Fruit fly (Drosophila melanogaster) whole organism, adult: ENCODE data around the gene CG15040.

Experiments used
- CG11617 ChIP-seq: fragments of 200-800 bp; sonication (Bioruptor generic); optimal IDR thresholded peaks from 2 replicates; lab custom pipeline; 2017; ENCODE audit warnings: mild to moderate bottlenecking, missing biosample characterization, missing genetic modification reagents, missing genetic modification characterization
- CG12768 ChIP-seq: fragments of 200-800 bp; sonication (Bioruptor generic); optimal IDR thresholded peaks from 2 replicates; lab custom pipeline; 2017; ENCODE audit warnings: missing biosample characterization, missing genetic modification characterization, mild to moderate bottlenecking, moderate library complexity, missing genetic modification reagents
- CG14711 ChIP-seq: fragments of 200-800 bp; sonication (Bioruptor generic); optimal IDR thresholded peaks from 2 replicates; lab custom pipeline; 2018; ENCODE audit warnings: missing biosample characterization, mild to moderate bottlenecking, missing genetic modification characterization, moderate library complexity
- CG1620 ChIP-seq: fragments of 200-800 bp; sonication (Bioruptor generic); optimal IDR thresholded peaks from 2 replicates; lab custom pipeline; 2016; ENCODE audit warnings: missing biosample characterization, missing genetic modification characterization
- CG33017 ChIP-seq: fragments of 200-800 bp; sonication (Bioruptor generic); optimal IDR thresholded peaks from 2 replicates; lab custom pipeline; 2018; ENCODE audit warnings: missing biosample characterization, mild to moderate bottlenecking, missing genetic modification characterization, moderate library complexity
- CG5204 ChIP-seq: fragments of 200-800 bp; sonication (Bioruptor generic); optimal IDR thresholded peaks from 2 replicates; lab custom pipeline; 2016; ENCODE audit warnings: missing biosample characterization, missing genetic modification characterization
- CG7045 ChIP-seq: fragments of 200-800 bp; sonication (Bioruptor generic); optimal IDR thresholded peaks from 2 replicates; lab custom pipeline; 2017; ENCODE audit warnings: missing biosample characterization, mild to moderate bottlenecking, missing genetic modification characterization
- CG7101 ChIP-seq: fragments of 200-800 bp; sonication (Bioruptor generic); optimal IDR thresholded peaks from 2 replicates; lab custom pipeline; 2018; ENCODE audit warnings: missing biosample characterization, mild to moderate bottlenecking, missing genetic modification characterization, moderate library complexity
- Clk ChIP-seq: fragments of 200-800 bp; sonication (Bioruptor generic); optimal IDR thresholded peaks from 2 replicates; lab custom pipeline; 2017; ENCODE audit warnings: missing biosample characterization, missing genetic modification characterization
- Crg-1 ChIP-seq: fragments of 200-800 bp; sonication (Bioruptor generic); optimal IDR thresholded peaks from 2 replicates; lab custom pipeline; 2016; ENCODE audit warnings: missing biosample characterization, missing genetic modification characterization
- Hr96 ChIP-seq: fragments of 200-800 bp; sonication (Bioruptor generic); optimal IDR thresholded peaks from 2 replicates; lab custom pipeline; 2016; ENCODE audit warnings: missing biosample characterization, missing genetic modification characterization
- Mnt ChIP-seq: fragments of 200-800 bp; sonication (Bioruptor generic); optimal IDR thresholded peaks from 2 replicates; lab custom pipeline; 2016; ENCODE audit warnings: missing biosample characterization, mild to moderate bottlenecking, missing genetic modification characterization
- bab1 ChIP-seq: fragments of 200-800 bp; sonication (Bioruptor generic); optimal IDR thresholded peaks from 3 replicates; lab custom pipeline; 2019; ENCODE audit warnings: missing biosample characterization, mild to moderate bottlenecking, missing genetic modification characterization, moderate library complexity
- cic ChIP-seq: fragments of 200-800 bp; sonication (Bioruptor generic); optimal IDR thresholded peaks from 2 replicates; lab custom pipeline; 2017; ENCODE audit warnings: missing biosample characterization, mild to moderate bottlenecking, missing genetic modification characterization, moderate library complexity
- cnc ChIP-seq, 2 experiments: fragments of >200 bp; optimal IDR thresholded peaks; 2 replicates each; lab custom pipeline; 2017
- kay ChIP-seq: fragments of 200-800 bp; sonication (Bioruptor generic); peaks from one replicate; lab custom pipeline; 2016; ENCODE audit warnings: missing biosample characterization, missing genetic modification characterization, borderline replicate concordance
- ovo ChIP-seq: fragments of 200-800 bp; sonication (Bioruptor generic); optimal IDR thresholded peaks from 2 replicates; lab custom pipeline; 2016; ENCODE audit warnings: missing biosample characterization, missing genetic modification characterization
- pad ChIP-seq: fragments of 200-800 bp; sonication (Bioruptor generic); optimal IDR thresholded peaks from 3 replicates; lab custom pipeline; 2017; ENCODE audit warnings: missing biosample characterization, missing genetic modification characterization, mild to moderate bottlenecking, moderate library complexity, missing genetic modification reagents
- tj ChIP-seq: fragments of 200-800 bp; sonication (Bioruptor generic); optimal IDR thresholded peaks from 3 replicates; lab custom pipeline; 2017; ENCODE audit warnings: missing biosample characterization, mild to moderate bottlenecking, missing genetic modification characterization, moderate library complexity
- toe ChIP-seq: fragments of 200-800 bp; sonication (Bioruptor generic); optimal IDR thresholded peaks from 2 replicates; lab custom pipeline; 2016; ENCODE audit warnings: missing biosample characterization, missing genetic modification characterization

Gene CG15040

dm6 chrX:18643057-18643656 lies 25.8 kb upstream of the CG15040 start:
- TF ChIP-seq CG7045 (GFP tag; lab: Kevin White, UChicago): no peak
- TF ChIP-seq Crg-1: no peak
- TF ChIP-seq CG12768: no peak
- TF ChIP-seq cic: no peak

DNA sequence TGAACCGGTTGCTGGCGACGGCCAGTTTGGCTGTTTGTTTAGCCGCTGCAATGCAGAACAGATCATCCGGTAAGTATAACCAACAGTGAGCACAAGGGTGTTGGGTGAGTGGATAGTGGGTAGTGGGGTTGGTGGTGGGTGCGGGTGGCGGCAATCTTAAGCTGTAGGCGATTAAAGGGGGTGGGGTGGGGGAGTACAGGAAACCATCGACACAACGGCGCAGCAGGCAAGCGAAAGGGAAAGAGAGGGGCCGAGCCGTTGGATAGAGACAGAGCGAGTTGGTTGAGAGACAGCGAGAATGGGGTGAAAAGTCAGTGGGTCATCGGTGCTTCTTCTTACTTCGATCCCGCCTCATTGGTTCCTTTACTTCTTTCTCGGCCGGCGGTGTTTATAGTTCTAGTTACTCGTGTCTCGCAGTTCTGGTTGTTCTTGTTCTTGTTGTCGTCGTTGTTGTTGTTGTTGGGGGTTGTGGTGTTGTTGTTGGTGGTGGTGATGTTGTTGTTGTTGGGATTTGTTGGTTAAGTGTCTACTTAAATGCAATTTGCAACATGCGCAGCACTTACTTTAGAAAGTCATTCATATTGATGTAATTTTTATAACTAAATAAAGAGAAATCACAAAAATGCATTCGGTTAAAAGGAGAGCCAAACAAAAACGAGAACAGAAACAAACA lies 19.0 kb upstream of the CG15040 start:
- TF ChIP-seq cnc (optimal IDR thresholded peaks at IDR 0.05; lab: Kevin White, UChicago): no peak
- no peak for TF ChIP-seq CG33017 (tag; lab: Kevin White, UChicago)
- no peak for TF ChIP-seq bab1
- no peak for TF ChIP-seq CG14711 (tag; lab: Kevin White, UChicago)
- no peak for TF ChIP-seq Hr96 (GFP tag; lab: Kevin White, UChicago)
- TF ChIP-seq kay (GFP tag; lab: Kevin White, UChicago): no peak
- TF ChIP-seq tj (GFP tag; lab: Kevin White, UChicago): no peak

- peak; percentile 19 for TF ChIP-seq Mnt
- peak; percentile 28 for TF ChIP-seq ovo (GFP tag; lab: Kevin White, UChicago)
- TF ChIP-seq CG7101 (tag; lab: Kevin White, UChicago): peak; percentile 4
- peak; percentile 50 for TF ChIP-seq CG1620 (GFP tag; lab: Kevin White, UChicago)
- no peak for TF ChIP-seq CG7045 (GFP tag; lab: Kevin White, UChicago)
- peak; percentile 2 for TF ChIP-seq bab1
- no peak for TF ChIP-seq Hr96 (GFP tag; lab: Kevin White, UChicago)
These were observed 17.7 kb upstream of the CG15040 start for dm6 chrX:18635118-18635552.

dm6 chrX:18634716-18635115 lies 17.3 kb upstream of the CG15040 start, which contains the start of gene wgn:
TSS of gene wgn (minus strand) at chrX:18634908.
- TF ChIP-seq toe (no peak), tj (GFP tag; lab: Kevin White, UChicago) (peak; percentile 98), bab1 (no peak), ovo (GFP tag; lab: Kevin White, UChicago) (no peak), Crg-1 (no peak)

dm6 chrX:18630990-18631389 lies 13.6 kb upstream of the CG15040 start:
- TF ChIP-seq Clk (GFP tag; lab: Kevin White, UChicago) (no peak), toe (no peak), CG14711 (tag; lab: Kevin White, UChicago) (no peak), CG5204 (GFP tag; lab: Kevin White, UChicago) (no peak), cnc (optimal IDR thresholded peaks at IDR 0.05; lab: Kevin White, UChicago) (no peak), bab1 (no peak)

DNA sequence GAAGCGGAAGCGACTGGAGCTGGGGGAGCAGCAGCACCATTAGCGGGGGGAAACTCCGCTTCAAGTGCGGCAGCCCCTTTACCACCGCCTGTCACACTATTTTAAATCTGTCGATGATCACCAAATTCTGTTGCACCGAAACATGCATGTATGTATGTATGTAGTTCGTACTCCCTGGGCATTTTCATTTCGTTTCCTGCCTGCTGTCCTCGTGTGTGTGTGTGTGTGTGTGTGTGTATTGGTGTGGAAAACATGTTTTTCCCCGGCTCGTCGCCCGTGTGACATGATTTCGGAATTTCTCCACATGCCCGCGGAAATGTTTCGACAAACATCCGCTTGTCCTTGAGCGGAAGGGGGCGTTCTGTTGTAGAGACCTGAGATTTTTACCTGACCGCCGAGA lies 9.6 kb upstream of the CG15040 start:
- TF ChIP-seq Clk (GFP tag; lab: Kevin White, UChicago): no peak
- no peak for TF ChIP-seq Hr96 (GFP tag; lab: Kevin White, UChicago)
- TF ChIP-seq Crg-1: no peak

dm6 chrX:18621649-18622346 lies 4.4 kb upstream of the CG15040 start:
- TF ChIP-seq CG12768: no peak
- TF ChIP-seq CG11617: no peak
- TF ChIP-seq ovo (GFP tag; lab: Kevin White, UChicago): no peak
- TF ChIP-seq bab1: no peak
- TF ChIP-seq CG7045 (GFP tag; lab: Kevin White, UChicago): no peak
- TF ChIP-seq CG33017 (tag; lab: Kevin White, UChicago): no peak
- TF ChIP-seq kay (GFP tag; lab: Kevin White, UChicago): no peak
- no peak for TF ChIP-seq CG7101 (tag; lab: Kevin White, UChicago)
- no peak for TF ChIP-seq CG14711 (tag; lab: Kevin White, UChicago)
- TF ChIP-seq CG1620 (GFP tag; lab: Kevin White, UChicago): no peak
- no peak for TF ChIP-seq Clk (GFP tag; lab: Kevin White, UChicago)
- no peak for TF ChIP-seq pad (GFP tag; lab: Kevin White, UChicago)
- no peak for TF ChIP-seq tj (GFP tag; lab: Kevin White, UChicago)
- TF ChIP-seq Mnt: no peak
- TF ChIP-seq Crg-1: no peak

dm6 chrX:18618122-18618521 lies 733 bp upstream of the CG15040 start:
- TF ChIP-seq tj (GFP tag; lab: Kevin White, UChicago) (no peak), ovo (GFP tag; lab: Kevin White, UChicago) (no peak), CG33017 (tag; lab: Kevin White, UChicago) (no peak), CG14711 (tag; lab: Kevin White, UChicago) (no peak), CG12768 (no peak)
